Worm (Caenorhabditis elegans): Measurements from ENCODE around the gene nrsn-1.

nrsn-1 gene

ce11 chrV:3695254-3695653 lies 20.5 kb downstream of the nrsn-1 start:
- no peak for TF ChIP-seq ZK185.1 (tag; optimal IDR thresholded peaks at IDR 0.05; ENCODE audit: poor library complexity, severe bottlenecking)
- TF ChIP-seq ztf-28 (GFP tag; IDR thresholded peaks at IDR 0.05) = no peak
- no peak for TF ChIP-seq rcor-1 (GFP tag; IDR thresholded peaks at IDR 0.05)
- TF ChIP-seq F23B12.7 (tag; optimal IDR thresholded peaks at IDR 0.05; ENCODE audit: insufficient read depth) = no peak
- no peak for TF ChIP-seq sdz-38 (tag; optimal IDR thresholded peaks at IDR 0.05)
- TF ChIP-seq F57A8.1 (GFP tag; optimal IDR thresholded peaks at IDR 0.05) = no peak

- TF ChIP-seq mes-4 (tag; optimal IDR thresholded peaks at IDR 0.05) (no peak), akir-1 (GFP tag; optimal IDR thresholded peaks at IDR 0.05) (no peak), Y67H2A.10 (GFP tag; conservative IDR thresholded peaks at IDR 0.05) (no peak), tbx-9 (tag; optimal IDR thresholded peaks at IDR 0.05; ENCODE audit: borderline replicate concordance) (no peak), T26A5.8 (tag; optimal IDR thresholded peaks at IDR 0.05) (no peak), gei-17 (GFP tag; optimal IDR thresholded peaks at IDR 0.05) (no peak), hmg-20 (GFP tag; IDR thresholded peaks at IDR 0.05) (no peak), somi-1 (GFP tag; optimal IDR thresholded peaks at IDR 0.05) (no peak), snpc-1.1 (tag; optimal IDR thresholded peaks at IDR 0.05; ENCODE audit: insufficient read depth) (no peak), tlf-1 (GFP tag; optimal IDR thresholded peaks at IDR 0.05) (no peak), atf-7 (tag; optimal IDR thresholded peaks at IDR 0.05) (no peak), lir-1 (GFP tag; conservative IDR thresholded peaks at IDR 0.05) (no peak), ccch-3 (GFP tag; optimal IDR thresholded peaks at IDR 0.05) (no peak), zim-3 (tag; optimal IDR thresholded peaks at IDR 0.05) (no peak), lin-54 (GFP tag; optimal IDR thresholded peaks at IDR 0.05) (no peak), unc-62 (GFP tag; optimal IDR thresholded peaks at IDR 0.05) (no peak), K12H6.12 (tag; optimal IDR thresholded peaks at IDR 0.05) (no peak)
Measured at ce11 chrV:3693657-3694056, 22.1 kb downstream of the nrsn-1 start.

ce11 chrV:3692613-3693012 lies 23.2 kb downstream of the nrsn-1 start:
- TF ChIP-seq lsl-1 (GFP tag; optimal IDR thresholded peaks at IDR 0.05) = no peak
- no peak for TF ChIP-seq lir-1 (GFP tag; conservative IDR thresholded peaks at IDR 0.05)
- no peak for TF ChIP-seq B0336.3 (GFP tag; IDR thresholded peaks at IDR 0.05)
- no peak for TF ChIP-seq Y53F4B.3 (GFP tag; IDR thresholded peaks at IDR 0.05)
- no peak for TF ChIP-seq chd-7 (tag; optimal IDR thresholded peaks at IDR 0.05)
- TF ChIP-seq ceh-40 (GFP tag; IDR thresholded peaks at IDR 0.05) = no peak
- TF ChIP-seq Y79H2A.3 (GFP tag; conservative IDR thresholded peaks at IDR 0.05) = no peak
- TF ChIP-seq ztf-3 (GFP tag; optimal IDR thresholded peaks at IDR 0.05) = no peak
- TF ChIP-seq nhr-80 (tag; optimal IDR thresholded peaks at IDR 0.05) = peak; percentile 1

ce11 chrV:3688733-3689132 lies 27.0 kb downstream of the nrsn-1 start:
- peak; percentile 58 for TF ChIP-seq zfh-2 (GFP tag; conservative IDR thresholded peaks at IDR 0.05)
- TF ChIP-seq hmg-1.2 (GFP tag; IDR thresholded peaks at IDR 0.05) = peak; percentile 49; the same call in 1 of the 2 replicates
- 0 out of 2 replicates have a peak, but pooled peaks have one; percentile 50 for TF ChIP-seq nfyb-1 (GFP tag; IDR thresholded peaks at IDR 0.05)
- TF ChIP-seq him-1 (tag; optimal IDR thresholded peaks at IDR 0.05) = no peak
- TF ChIP-seq hlh-12 (tag; optimal IDR thresholded peaks at IDR 0.05) = no peak
